Fruit fly (Drosophila melanogaster) whole organism, adult: ENCODE results near the gene FASN2.
A peak's percentile ranks its signal among the peaks of the same experiment; 100 is the strongest.

ENCODE experiments used
- CG11617 ChIP-seq: fragments of 200-800 bp; sonication (Bioruptor generic); optimal IDR thresholded peaks from 2 replicates; lab custom pipeline; 2017; ENCODE audit warnings: mild to moderate bottlenecking, missing biosample characterization, missing genetic modification reagents, missing genetic modification characterization
- CG12768 ChIP-seq: fragments of 200-800 bp; sonication (Bioruptor generic); optimal IDR thresholded peaks from 2 replicates; lab custom pipeline; 2017; ENCODE audit warnings: missing biosample characterization, missing genetic modification characterization, mild to moderate bottlenecking, moderate library complexity, missing genetic modification reagents
- CG33017 ChIP-seq: fragments of 200-800 bp; sonication (Bioruptor generic); optimal IDR thresholded peaks from 2 replicates; lab custom pipeline; 2018; ENCODE audit warnings: missing biosample characterization, mild to moderate bottlenecking, missing genetic modification characterization, moderate library complexity
- CG5204 ChIP-seq: fragments of 200-800 bp; sonication (Bioruptor generic); optimal IDR thresholded peaks from 2 replicates; lab custom pipeline; 2016; ENCODE audit warnings: missing biosample characterization, missing genetic modification characterization
- CG7045 ChIP-seq: fragments of 200-800 bp; sonication (Bioruptor generic); optimal IDR thresholded peaks from 2 replicates; lab custom pipeline; 2017; ENCODE audit warnings: missing biosample characterization, mild to moderate bottlenecking, missing genetic modification characterization
- Crg-1 ChIP-seq: fragments of 200-800 bp; sonication (Bioruptor generic); optimal IDR thresholded peaks from 2 replicates; lab custom pipeline; 2016; ENCODE audit warnings: missing biosample characterization, missing genetic modification characterization
- Hr96 ChIP-seq: fragments of 200-800 bp; sonication (Bioruptor generic); optimal IDR thresholded peaks from 2 replicates; lab custom pipeline; 2016; ENCODE audit warnings: missing biosample characterization, missing genetic modification characterization
- Mnt ChIP-seq: fragments of 200-800 bp; sonication (Bioruptor generic); optimal IDR thresholded peaks from 2 replicates; lab custom pipeline; 2016; ENCODE audit warnings: missing biosample characterization, mild to moderate bottlenecking, missing genetic modification characterization
- cnc ChIP-seq, 2 experiments: fragments of >200 bp; optimal IDR thresholded peaks; 2 replicates each; lab custom pipeline; 2017
- kay ChIP-seq: fragments of 200-800 bp; sonication (Bioruptor generic); peaks from one replicate; lab custom pipeline; 2016; ENCODE audit warnings: missing biosample characterization, missing genetic modification characterization, borderline replicate concordance
- ovo ChIP-seq: fragments of 200-800 bp; sonication (Bioruptor generic); optimal IDR thresholded peaks from 2 replicates; lab custom pipeline; 2016; ENCODE audit warnings: missing biosample characterization, missing genetic modification characterization
- pad ChIP-seq: fragments of 200-800 bp; sonication (Bioruptor generic); optimal IDR thresholded peaks from 3 replicates; lab custom pipeline; 2017; ENCODE audit warnings: missing biosample characterization, missing genetic modification characterization, mild to moderate bottlenecking, moderate library complexity, missing genetic modification reagents
- tj ChIP-seq: fragments of 200-800 bp; sonication (Bioruptor generic); optimal IDR thresholded peaks from 3 replicates; lab custom pipeline; 2017; ENCODE audit warnings: missing biosample characterization, mild to moderate bottlenecking, missing genetic modification characterization, moderate library complexity

- no peak for TF ChIP-seq Crg-1
- no peak for TF ChIP-seq kay (GFP tag; lab: Kevin White, UChicago)
- TF ChIP-seq Hr96 (GFP tag; lab: Kevin White, UChicago) = no peak
- TF ChIP-seq CG11617 (GFP tag; lab: Kevin White, UChicago) = no peak
- TF ChIP-seq CG33017 (tag; lab: Kevin White, UChicago) = no peak
- TF ChIP-seq tj = peak; percentile 61
- TF ChIP-seq ovo (GFP tag; lab: Kevin White, UChicago) = no peak
- TF ChIP-seq CG5204 (GFP tag; lab: Kevin White, UChicago) = no peak
- no peak for TF ChIP-seq pad (GFP tag; lab: Kevin White, UChicago)
- TF ChIP-seq cnc (optimal IDR thresholded peaks at IDR 0.05; lab: Kevin White, UChicago) = no peak
- no peak for TF ChIP-seq CG12768 (GFP tag; lab: Kevin White, UChicago)
- no peak for TF ChIP-seq Mnt (GFP tag; lab: Kevin White, UChicago)
- TF ChIP-seq CG7045 (GFP tag; lab: Kevin White, UChicago) = no peak
These were observed 44.6 kb upstream of the FASN2 start, which contains the start of gene Ccdc85 for dm6 chr2L:2999113-2999512.
